Fruit fly (Drosophila melanogaster) whole organism, prepupa: Measurements from ENCODE around the gene Fibp.

Experiments
- CG6854 ChIP-seq: fragments of 200-800 bp; sonication (Bioruptor generic); optimal IDR thresholded peaks from 2 replicates; lab custom pipeline; 2017; ENCODE audit warnings: missing biosample characterization, mild to moderate bottlenecking, missing genetic modification characterization
- fd59A ChIP-seq: fragments of 200-800 bp; sonication (Bioruptor generic); optimal IDR thresholded peaks from 2 replicates; lab custom pipeline; 2017; ENCODE audit warnings: missing biosample characterization, mild to moderate bottlenecking, missing genetic modification characterization, missing genetic modification reagents
- topi ChIP-seq: fragments of 200-800 bp; sonication (Bioruptor generic); optimal IDR thresholded peaks from 3 replicates; lab custom pipeline; 2016; ENCODE audit warnings: missing biosample characterization, missing genetic modification characterization

dm6 chr3L:19857923-19858490 lies 40.2 kb upstream of the Fibp start:
- TF ChIP-seq CG6854 (GFP tag; lab: Kevin White, UChicago) (no peak), topi (no peak), fd59A (GFP tag; lab: Kevin White, UChicago) (no peak)
